Worm (Caenorhabditis elegans) whole organism, late embryonic: ENCODE measurements around the gene nex-1.

Experiments
- F13H6.1 ChIP-seq: sonication (generic microtip); optimal IDR thresholded peaks from 2 replicates; lab custom pipeline; 2016; ENCODE audit warnings: missing genetic modification characterization, missing compliant biosample characterization
- K02D7.2 ChIP-seq: sonication (generic microtip); optimal IDR thresholded peaks from 2 replicates; lab custom pipeline; 2017; ENCODE audit warnings: mild to moderate bottlenecking, missing genetic modification characterization, missing compliant biosample characterization
- K09A11.1 ChIP-seq: sonication (generic microtip); optimal IDR thresholded peaks from 2 replicates; lab custom pipeline; 2017; ENCODE audit warnings: antibody characterized with exemption, mild to moderate bottlenecking, missing genetic modification characterization, missing compliant biosample characterization; ENCODE audit not compliant: insufficient read depth
- ceh-14 ChIP-seq: sonication (generic microtip); optimal IDR thresholded peaks from 2 replicates; lab custom pipeline; 2016; ENCODE audit warnings: missing genotype, missing genetic modification characterization, missing compliant biosample characterization
- ceh-2 ChIP-seq: sonication (generic microtip); optimal IDR thresholded peaks from 2 replicates; lab custom pipeline; 2016; ENCODE audit warnings: missing genotype, missing genetic modification characterization, missing compliant biosample characterization
- ceh-22 ChIP-seq: sonication (generic microtip); optimal IDR thresholded peaks from 2 replicates; lab custom pipeline; 2017; ENCODE audit warnings: missing biosample characterization, missing genetic modification characterization
- ceh-24 ChIP-seq: sonication (generic microtip); optimal IDR thresholded peaks from 2 replicates; lab custom pipeline; 2016; ENCODE audit warnings: mild to moderate bottlenecking, missing genetic modification characterization, missing compliant biosample characterization
- ceh-30 ChIP-seq: fragments of 150-350 bp; optimal IDR thresholded peaks from 2 replicates; lab custom pipeline; 2014; ENCODE audit warnings: missing biosample characterization, missing genetic modification characterization
- ceh-31 ChIP-seq: sonication (generic microtip); optimal IDR thresholded peaks from 2 replicates; lab custom pipeline; 2016; ENCODE audit warnings: missing genetic modification characterization, missing compliant biosample characterization
- ceh-45 ChIP-seq: fragments of 200-800 bp; sonication (Bioruptor generic); IDR thresholded peaks from 2 replicates; pipeline ENCODE4 v1.3.6; 2022; ENCODE audit warnings: missing genetic modification reagents, missing genetic modification characterization, missing compliant biosample characterization
- ceh-48 ChIP-seq: sonication (generic microtip); optimal IDR thresholded peaks from 2 replicates; lab custom pipeline; 2016; ENCODE audit warnings: missing genetic modification characterization, inconsistent platforms, missing compliant biosample characterization
- ceh-6 ChIP-seq: fragments of 200-800 bp; sonication (Bioruptor generic); optimal IDR thresholded peaks from 2 replicates; lab custom pipeline; 2018; ENCODE audit warnings: mild to moderate bottlenecking, missing genetic modification characterization, missing compliant biosample characterization
- dve-1 ChIP-seq: sonication (generic microtip); optimal IDR thresholded peaks from 2 replicates; lab custom pipeline; 2017; ENCODE audit warnings: antibody characterized with exemption, mild to moderate bottlenecking, missing genetic modification characterization, missing compliant biosample characterization
- elt-2 ChIP-seq: sonication (generic microtip); optimal IDR thresholded peaks from 2 replicates; lab custom pipeline; 2016; ENCODE audit warnings: missing genetic modification reagents, missing genetic modification characterization, missing compliant biosample characterization
- elt-4 ChIP-seq: sonication (generic microtip); optimal IDR thresholded peaks from 2 replicates; lab custom pipeline; 2016; ENCODE audit warnings: missing genetic modification characterization, missing compliant biosample characterization
- fax-1 ChIP-seq: sonication (generic microtip); optimal IDR thresholded peaks from 2 replicates; lab custom pipeline; 2016; ENCODE audit warnings: missing genotype, missing genetic modification characterization, missing compliant biosample characterization
- fkh-10 ChIP-seq: fragments of 150-350 bp; optimal IDR thresholded peaks from 2 replicates; lab custom pipeline; 2014; ENCODE audit warnings: missing biosample characterization, missing genetic modification reagents, missing genetic modification characterization
- hlh-6 ChIP-seq: sonication (generic microtip); optimal IDR thresholded peaks from 2 replicates; lab custom pipeline; 2016; ENCODE audit warnings: missing genotype, missing genetic modification characterization, missing compliant biosample characterization
- lin-11 ChIP-seq: fragments of 200-800 bp; sonication (Bioruptor generic); optimal IDR thresholded peaks from 2 replicates; lab custom pipeline; 2018; ENCODE audit warnings: mild to moderate bottlenecking, missing genetic modification characterization, missing compliant biosample characterization
- madf-2 ChIP-seq: sonication (generic microtip); optimal IDR thresholded peaks from 2 replicates; lab custom pipeline; 2017; ENCODE audit warnings: missing genetic modification characterization, missing compliant biosample characterization
- mec-3 ChIP-seq: sonication (generic microtip); optimal IDR thresholded peaks from 2 replicates; lab custom pipeline; 2016; ENCODE audit warnings: borderline replicate concordance, missing genetic modification characterization, missing compliant biosample characterization
- nfya-1 ChIP-seq: sonication (generic microtip); optimal IDR thresholded peaks from 2 replicates; lab custom pipeline; 2017; ENCODE audit warnings: missing genetic modification characterization, mild to moderate bottlenecking, missing compliant biosample characterization, antibody characterized with exemption, moderate library complexity
- nhr-11 ChIP-seq: fragments of 150-350 bp; optimal IDR thresholded peaks from 2 replicates; lab custom pipeline; 2014; ENCODE audit warnings: missing biosample characterization, missing genetic modification characterization
- npax-4 ChIP-seq: sonication (generic microtip); optimal IDR thresholded peaks from 2 replicates; lab custom pipeline; 2016; ENCODE audit warnings: missing genetic modification characterization, missing compliant biosample characterization
- odd-2 ChIP-seq: sonication (generic microtip); optimal IDR thresholded peaks from 2 replicates; lab custom pipeline; 2017; ENCODE audit warnings: antibody characterized with exemption, mild to moderate bottlenecking, missing genetic modification characterization, missing compliant biosample characterization
- pat-9 ChIP-seq: fragments of 200-800 bp; sonication (Bioruptor generic); optimal IDR thresholded peaks from 2 replicates; lab custom pipeline; 2018; ENCODE audit warnings: mild to moderate bottlenecking, missing genetic modification characterization, moderate library complexity, missing compliant biosample characterization
- pax-1 ChIP-seq: fragments of 150-350 bp; optimal IDR thresholded peaks from 2 replicates; lab custom pipeline; 2014; ENCODE audit warnings: missing biosample characterization, missing genetic modification characterization
- pha-4 ChIP-seq: fragments of 150-350 bp; optimal IDR thresholded peaks from 2 replicates; lab custom pipeline; 2018; ENCODE audit warnings: missing biosample characterization, missing genetic modification reagents, missing genetic modification characterization
- pqm-1 ChIP-seq: sonication (generic microtip); optimal IDR thresholded peaks from 2 replicates; lab custom pipeline; 2016; ENCODE audit warnings: missing genetic modification characterization, missing compliant biosample characterization
- pros-1 ChIP-seq: fragments of 150-350 bp; optimal IDR thresholded peaks from 2 replicates; lab custom pipeline; 2014; ENCODE audit warnings: missing biosample characterization, missing genetic modification reagents, missing genetic modification characterization
- sox-4 ChIP-seq: sonication (generic microtip); optimal IDR thresholded peaks from 2 replicates; lab custom pipeline; 2017; ENCODE audit warnings: mild to moderate bottlenecking, missing genetic modification characterization, inconsistent platforms, missing compliant biosample characterization
- syd-9 ChIP-seq: sonication (generic microtip); optimal IDR thresholded peaks from 2 replicates; lab custom pipeline; 2016; ENCODE audit warnings: mild to moderate bottlenecking, missing genetic modification characterization, moderate library complexity, missing compliant biosample characterization
- tbx-2 ChIP-seq: sonication (generic microtip); optimal IDR thresholded peaks from 2 replicates; lab custom pipeline; 2016; ENCODE audit warnings: missing genetic modification characterization, missing compliant biosample characterization
- tbx-7 ChIP-seq: sonication (generic microtip); optimal IDR thresholded peaks from 2 replicates; lab custom pipeline; 2016; ENCODE audit warnings: missing genotype, missing genetic modification characterization, missing compliant biosample characterization
- ttx-3 ChIP-seq: sonication (generic microtip); optimal IDR thresholded peaks from 2 replicates; lab custom pipeline; 2016; ENCODE audit warnings: missing genetic modification reagents, missing genetic modification characterization, missing compliant biosample characterization
- unc-3 ChIP-seq, 2 experiments: fragments of 200-800 bp in 1 of 2; sonication (Bioruptor generic) in 1 of 2; sonication (generic microtip) in 1 of 2; conservative IDR thresholded peaks in 1 of 2; optimal IDR thresholded peaks in 1 of 2; 2 replicates each; pipeline versions ENCODE4 v1.3.6 to Lab custom; 2016 to 2022; ENCODE audit warnings: missing compliant biosample characterization in 2 of 2, missing genetic modification characterization in 2 of 2, missing genetic modification reagents in 1 of 2
- unc-55 ChIP-seq: sonication (generic microtip); optimal IDR thresholded peaks from 2 replicates; lab custom pipeline; 2017; ENCODE audit warnings: missing biosample characterization, missing genetic modification reagents, missing genetic modification characterization
- unc-86 ChIP-seq: sonication (generic microtip); optimal IDR thresholded peaks from 2 replicates; lab custom pipeline; 2016; ENCODE audit warnings: missing genetic modification characterization, missing compliant biosample characterization

The nex-1 gene

DNA sequence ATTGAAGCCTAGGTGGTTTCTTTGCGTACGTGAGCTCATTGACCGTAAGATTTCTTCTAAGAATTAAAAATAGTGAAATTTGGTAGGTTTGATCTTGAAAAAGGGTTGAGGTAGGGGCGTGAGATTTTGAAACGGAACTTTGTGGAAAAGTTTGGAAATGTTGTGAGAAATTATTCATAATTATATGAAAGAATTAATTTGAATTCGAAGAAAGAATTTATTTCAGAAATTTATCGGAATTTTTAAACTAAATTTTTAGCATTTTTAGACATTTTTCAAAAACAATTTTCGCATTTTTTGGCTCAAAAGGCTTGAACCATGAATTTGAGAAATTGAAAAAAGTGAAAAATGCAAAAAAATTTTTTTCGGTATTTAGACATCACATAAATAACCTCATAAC is 11.3 kb upstream of the nex-1 start:
- TF ChIP-seq ceh-6 (GFP tag; lab: Kevin White, UChicago) (no peak), pat-9 (tag; lab: Kevin White, UChicago) (no peak), ceh-30 (tag; lab: Kevin White, UChicago) (no peak)

DNA sequence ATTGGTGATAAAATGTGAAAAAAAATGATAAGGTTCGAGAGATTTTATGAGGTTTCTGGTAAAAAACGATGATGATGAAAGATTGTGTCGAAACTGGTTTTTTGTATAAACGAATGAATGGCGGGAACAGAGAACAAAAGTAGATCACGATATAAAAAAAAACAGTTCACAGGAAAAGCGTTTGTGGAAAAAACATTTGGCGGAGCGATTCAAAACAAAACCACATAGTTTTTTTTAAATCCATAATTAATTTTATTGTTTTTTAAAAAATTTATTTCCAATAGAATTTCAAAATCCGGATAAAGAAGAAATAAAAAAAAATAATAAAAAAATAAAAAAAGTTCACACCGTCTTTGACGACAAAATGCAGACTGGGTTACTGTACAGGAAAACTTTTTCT is 10.0 kb upstream of the nex-1 start, which contains the start of gene ZC155.4:
TSS of gene ZC155.4 (minus strand) at position 101 of the 400 bp plus-strand sequence.
- TF ChIP-seq nhr-11 (tag; lab: Kevin White, UChicago) (no peak), ceh-14 (tag; lab: Kevin White, UChicago) (no peak), pha-4 (no peak), ceh-48 (no peak), unc-55 (no peak)
- TF ChIP-seq, all 69 proteins: peak for 0

DNA sequence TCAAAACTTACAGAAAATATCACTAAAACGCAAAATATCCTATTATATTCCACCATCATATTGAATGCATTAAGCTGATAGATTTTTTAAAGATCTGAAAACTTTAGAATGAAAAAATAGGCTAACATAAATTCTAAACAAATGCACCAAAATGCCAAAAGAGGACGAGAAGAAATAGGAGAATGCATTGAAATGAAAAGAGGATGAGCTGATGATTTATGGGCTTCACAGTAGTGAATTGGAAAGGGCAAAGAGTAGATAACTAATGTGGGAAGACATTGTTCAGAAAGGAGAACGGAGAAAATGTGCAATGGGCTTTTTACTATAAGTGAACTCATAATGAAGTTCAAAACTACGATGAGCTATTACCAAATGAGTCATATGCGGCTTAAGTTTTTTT is 7.9 kb upstream of the nex-1 start, which contains the start of gene cutl-19:
TSS of gene cutl-19 (minus strand) at position 101 of the 400 bp plus-strand sequence.
- TF ChIP-seq F13H6.1 (no peak), odd-2 (tag; lab: Kevin White, UChicago) (no peak), dve-1 (tag; lab: Kevin White, UChicago) (no peak), unc-86 (tag; lab: Kevin White, UChicago) (no peak), ceh-45 (GFP tag; lab: Robert Waterston, UW) (no peak), sox-4 (tag; lab: Kevin White, UChicago) (no peak), fkh-10 (GFP tag; lab: Kevin White, UChicago) (no peak), hlh-6 (no peak), K02D7.2 (no peak), tbx-2 (tag; lab: Kevin White, UChicago) (no peak), ceh-2 (no peak)

DNA sequence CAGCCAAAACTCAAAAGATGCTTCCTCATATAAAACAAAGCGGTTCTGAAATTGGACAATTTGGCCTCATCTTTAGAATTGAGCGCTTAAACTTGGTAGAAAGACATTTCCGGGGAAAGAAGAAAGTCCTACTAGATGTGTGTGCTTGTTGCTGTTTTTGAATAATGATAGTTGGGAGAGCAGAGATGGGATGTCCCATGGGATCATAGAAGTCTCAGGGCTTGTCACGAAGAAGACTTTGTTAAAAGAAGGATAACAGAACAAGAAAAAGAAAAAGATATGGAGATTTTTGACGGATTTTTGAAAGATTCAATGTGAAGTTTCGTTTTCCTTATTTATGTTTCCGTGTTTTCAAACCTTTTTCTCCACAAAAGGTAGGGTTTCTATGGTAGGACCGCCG is 6.7 kb upstream of the nex-1 start, which contains the start of gene ZC155.2:
TSS of gene ZC155.2 (plus strand) at position 301 of the 400 bp plus-strand sequence.
- TF ChIP-seq npax-4 (tag; lab: Kevin White, UChicago) (no peak), pqm-1 (no peak), ceh-24 (no peak), K09A11.1 (tag; lab: Kevin White, UChicago) (no peak), elt-4 (tag; lab: Kevin White, UChicago) (no peak), lin-11 (tag; lab: Kevin White, UChicago) (no peak), unc-3 (GFP tag; conservative IDR thresholded peaks at IDR 0.05; lab: Robert Waterston, UW) (no peak), unc-3 (tag; optimal IDR thresholded peaks at IDR 0.05; lab: Kevin White, UChicago) (peak; percentile 33), pha-4 (no peak)
- TF ChIP-seq, all 69 proteins: peak for 1

DNA sequence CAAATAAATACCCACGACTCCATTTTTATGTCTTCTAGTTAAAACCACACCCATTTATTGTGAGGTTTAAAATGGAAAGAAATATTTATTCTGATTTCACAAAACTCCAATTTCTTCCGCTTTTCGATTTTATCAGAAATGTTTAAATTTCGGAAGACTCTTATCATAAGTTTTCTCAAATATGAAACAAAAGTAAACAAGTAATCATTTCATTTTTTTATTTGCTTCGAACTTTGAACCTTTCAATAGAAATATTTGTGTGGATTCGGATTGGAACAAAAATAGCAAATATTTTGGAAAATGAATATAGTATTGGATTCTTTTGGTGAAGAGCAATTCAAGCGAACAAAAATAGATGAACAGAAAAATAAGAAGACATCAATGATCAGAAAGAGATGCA is 3.6 kb upstream of the nex-1 start:
- no peak for TF ChIP-seq ceh-22 (tag; lab: Kevin White, UChicago)
- TF ChIP-seq ceh-31 (tag; lab: Kevin White, UChicago): no peak
- TF ChIP-seq nfya-1 (tag; lab: Kevin White, UChicago): no peak
- TF ChIP-seq ceh-6 (GFP tag; lab: Kevin White, UChicago): no peak
- no peak for TF ChIP-seq pha-4
- no peak for TF ChIP-seq ttx-3
- no peak for TF ChIP-seq fax-1 (tag; lab: Kevin White, UChicago)
- TF ChIP-seq pax-1 (tag; lab: Kevin White, UChicago): no peak
- no peak for TF ChIP-seq tbx-7 (tag; lab: Kevin White, UChicago)
- TF ChIP-seq syd-9: no peak
- no peak for TF ChIP-seq madf-2 (tag; lab: Kevin White, UChicago)
- TF ChIP-seq npax-4 (tag; lab: Kevin White, UChicago): no peak
- TF ChIP-seq elt-2 (tag; lab: Kevin White, UChicago): no peak
- no peak for TF ChIP-seq pros-1 (tag; lab: Kevin White, UChicago)
- TF ChIP-seq pat-9 (tag; lab: Kevin White, UChicago): no peak
- no peak for TF ChIP-seq K02D7.2
- no peak for TF ChIP-seq nhr-11 (tag; lab: Kevin White, UChicago)
- TF ChIP-seq mec-3 (tag; lab: Kevin White, UChicago): no peak
- TF ChIP-seq, all 69 proteins: peak for 0
